Fruit fly (Drosophila melanogaster): ENCODE results near the gene mei-217.

The mei-217 gene

dm6 chrX:17176542-17176941 lies 33.8 kb upstream of the mei-217 start (continued):
- TF ChIP-seq esg (GFP tag; conservative IDR thresholded peaks at IDR 0.05) = peak; percentile 68
- peak; percentile 34 for TF ChIP-seq bcd (GFP tag; optimal IDR thresholded peaks at IDR 0.05)
- no peak for TF ChIP-seq CG7987 (GFP tag; optimal IDR thresholded peaks at IDR 0.05)
- no peak for TF ChIP-seq wdn (GFP tag; IDR thresholded peaks at IDR 0.05)
- 0 out of 3 replicates have a peak, but pooled peaks have one; percentile 34 for TF ChIP-seq CG7357 (GFP tag; IDR thresholded peaks at IDR 0.05)
- TF ChIP-seq gem (tag; optimal IDR thresholded peaks at IDR 0.05) = peak; percentile 70
- no peak for TF ChIP-seq CG31365 (tag; optimal IDR thresholded peaks at IDR 0.05)
- TF ChIP-seq cas (GFP tag; IDR thresholded peaks at IDR 0.05) = peak; percentile 39; the same call in 1 of the 2 replicates
- TF ChIP-seq cad (GFP tag; optimal IDR thresholded peaks at IDR 0.05) = no peak

- no peak for TF ChIP-seq Trl (optimal IDR thresholded peaks at IDR 0.05)
- TF ChIP-seq Trl (GFP tag; optimal IDR thresholded peaks at IDR 0.05) = no peak
- no peak for TF ChIP-seq CG9215 (GFP tag; IDR thresholded peaks at IDR 0.05)
- TF ChIP-seq tx (GFP tag; optimal IDR thresholded peaks at IDR 0.05) = peak; percentile 4
- TF ChIP-seq Abd-B (GFP tag; optimal IDR thresholded peaks at IDR 0.05) = no peak
- TF ChIP-seq CG17186 (GFP tag; optimal IDR thresholded peaks at IDR 0.05) = no peak
- TF ChIP-seq CG15073 (GFP tag; optimal IDR thresholded peaks at IDR 0.05) = no peak
- no peak for TF ChIP-seq Atf6 (GFP tag; IDR thresholded peaks at IDR 0.05)
- 0 out of 3 replicates have a peak, but pooled peaks have one; percentile 13 for TF ChIP-seq row (GFP tag; IDR thresholded peaks at IDR 0.05)
- TF ChIP-seq Hmr (GFP tag; optimal IDR thresholded peaks at IDR 0.05) = peak; percentile 32
- TF ChIP-seq Hsf (GFP tag; optimal IDR thresholded peaks at IDR 0.05) = peak; percentile 56
- peak; percentile 35 for TF ChIP-seq Chrac-16 (GFP tag; optimal IDR thresholded peaks at IDR 0.05)
- TF ChIP-seq CG3281 (GFP tag; optimal IDR thresholded peaks at IDR 0.05) = no peak
- no peak for TF ChIP-seq CG6175 (GFP tag; IDR thresholded peaks at IDR 0.05)
- no peak for TF ChIP-seq CG17361 (GFP tag; IDR thresholded peaks at IDR 0.05)
- TF ChIP-seq chm (GFP tag; IDR thresholded peaks at IDR 0.05) = 0 out of 2 replicates have a peak, but pooled peaks have one; percentile 15
- no peak for TF ChIP-seq tap (tag; optimal IDR thresholded peaks at IDR 0.05)
- TF ChIP-seq odd (GFP tag; optimal IDR thresholded peaks at IDR 0.05) = no peak
- no peak for TF ChIP-seq crp (GFP tag; optimal IDR thresholded peaks at IDR 0.05)
- TF ChIP-seq GATAe (GFP tag; conservative IDR thresholded peaks at IDR 0.05) = no peak
- no peak for TF ChIP-seq fd64A (GFP tag; optimal IDR thresholded peaks at IDR 0.05)
- TF ChIP-seq Sox102F (GFP tag; optimal IDR thresholded peaks at IDR 0.05) = peak; percentile 42
- no peak for TF ChIP-seq CG3163 (GFP tag; optimal IDR thresholded peaks at IDR 0.05)
- TF ChIP-seq nerfin-1 (tag; optimal IDR thresholded peaks at IDR 0.05) = no peak
- no peak for TF ChIP-seq CG7372 (GFP tag; IDR thresholded peaks at IDR 0.05)
- no peak for TF ChIP-seq jigr1 (GFP tag; IDR thresholded peaks at IDR 0.05)
- TF ChIP-seq run (tag; optimal IDR thresholded peaks at IDR 0.05) = no peak
- TF ChIP-seq CG4282 (GFP tag; optimal IDR thresholded peaks at IDR 0.05) = no peak
- TF ChIP-seq CG30431 (GFP tag; optimal IDR thresholded peaks at IDR 0.05) = no peak
- no peak for TF ChIP-seq Deaf1 (tag; optimal IDR thresholded peaks at IDR 0.05)
- TF ChIP-seq CG2875 (GFP tag; optimal IDR thresholded peaks at IDR 0.05) = no peak
- TF ChIP-seq scrt (GFP tag; optimal IDR thresholded peaks at IDR 0.05) = no peak
- no peak for TF ChIP-seq ac (GFP tag; optimal IDR thresholded peaks at IDR 0.05)
- no peak for TF ChIP-seq cg (GFP tag; optimal IDR thresholded peaks at IDR 0.05)
- TF ChIP-seq CG2678 (tag; optimal IDR thresholded peaks at IDR 0.05) = no peak
- TF ChIP-seq az2 (GFP tag; optimal IDR thresholded peaks at IDR 0.05) = peak; percentile 30
- TF ChIP-seq gem (tag; optimal IDR thresholded peaks at IDR 0.05) = peak; percentile 51
- TF ChIP-seq Fer2 (tag; optimal IDR thresholded peaks at IDR 0.05) = no peak
- TF ChIP-seq C15 (GFP tag; IDR thresholded peaks at IDR 0.05) = no peak
- TF ChIP-seq CG4820 (GFP tag; optimal IDR thresholded peaks at IDR 0.05) = peak; percentile 16
- TF ChIP-seq Opbp (GFP tag; IDR thresholded peaks at IDR 0.05; ENCODE audit: partially characterized antibody) = no peak
- no peak for TF ChIP-seq CG17568 (GFP tag; optimal IDR thresholded peaks at IDR 0.05)
These were observed 32.9 kb upstream of the mei-217 start for dm6 chrX:17175558-17176189.
